Worm (Caenorhabditis elegans) whole organism, young adult: ENCODE measurements around the gene fbxb-79.

Experiments used
- C06A6.2 ChIP-seq: fragments of 200-800 bp; sonication (Bioruptor generic); conservative IDR thresholded peaks from 2 replicates; pipeline ENCODE4 v1.3.6; 2022; ENCODE audit warnings: missing genetic modification characterization, missing compliant biosample characterization
- C17E4.6 ChIP-seq: fragments of 200-800 bp; sonication (Bioruptor generic); IDR thresholded peaks from 2 replicates; pipeline ENCODE4 v1.3.6; 2022; ENCODE audit warnings: missing genetic modification reagents, missing genetic modification characterization, missing compliant biosample characterization
- D2030.7 ChIP-seq: fragments of 200-800 bp; sonication (Bioruptor generic); IDR thresholded peaks from 2 replicates; pipeline ENCODE4 v1.3.6; 2022; ENCODE audit warnings: missing genetic modification reagents, missing genetic modification characterization, missing compliant biosample characterization
- F22D6.2 ChIP-seq: sonication (generic microtip); optimal IDR thresholded peaks from 2 replicates; lab custom pipeline; 2016; ENCODE audit warnings: mild to moderate bottlenecking, missing genetic modification characterization, missing compliant biosample characterization
- F33H1.4 ChIP-seq: fragments of 200-800 bp; sonication (Bioruptor generic); IDR thresholded peaks from 2 replicates; pipeline ENCODE4 v1.3.6; 2022; ENCODE audit warnings: missing genetic modification reagents, missing genetic modification characterization, missing compliant biosample characterization
- K11D2.4 ChIP-seq: fragments of 200-800 bp; sonication (Bioruptor generic); IDR thresholded peaks from 2 replicates; pipeline ENCODE4 v1.3.6; 2022; ENCODE audit warnings: missing genetic modification reagents, missing genetic modification characterization, missing compliant biosample characterization
- K12H6.12 ChIP-seq: fragments of 200-800 bp; sonication (Bioruptor generic); optimal IDR thresholded peaks from 2 replicates; lab custom pipeline; 2018; ENCODE audit warnings: mild to moderate bottlenecking, missing genetic modification characterization, missing compliant biosample characterization
- T26A5.8 ChIP-seq: sonication (generic microtip); optimal IDR thresholded peaks from 2 replicates; lab custom pipeline; 2016; ENCODE audit warnings: missing genetic modification characterization, missing compliant biosample characterization
- Y67H2A.10 ChIP-seq: fragments of 200-800 bp; sonication (Bioruptor generic); conservative IDR thresholded peaks from 2 replicates; pipeline ENCODE4 v1.3.6; 2022; ENCODE audit warnings: missing genetic modification reagents, missing genetic modification characterization, missing compliant biosample characterization
- akir-1 ChIP-seq: fragments of 200-800 bp; sonication (Bioruptor generic); optimal IDR thresholded peaks from 2 replicates; lab custom pipeline; 2018; ENCODE audit warnings: mild to moderate bottlenecking, missing genetic modification characterization, moderate library complexity, missing compliant biosample characterization
- aptf-2 ChIP-seq: fragments of 200-800 bp; sonication (Bioruptor generic); conservative IDR thresholded peaks from 2 replicates; pipeline ENCODE4 v1.3.6; 2022; ENCODE audit warnings: missing genetic modification reagents, missing genetic modification characterization, missing compliant biosample characterization
- athp-1 ChIP-seq: sonication (generic microtip); optimal IDR thresholded peaks from 2 replicates; lab custom pipeline; 2017; ENCODE audit warnings: mild to moderate bottlenecking, missing genetic modification characterization, missing compliant biosample characterization
- attf-3 ChIP-seq: fragments of 200-800 bp; sonication (Bioruptor generic); conservative IDR thresholded peaks from 2 replicates; pipeline ENCODE4 v1.3.6; 2022; ENCODE audit warnings: missing genetic modification reagents, missing genetic modification characterization, missing compliant biosample characterization
- attf-5 ChIP-seq: fragments of 200-800 bp; sonication (Bioruptor generic); optimal IDR thresholded peaks from 2 replicates; lab custom pipeline; 2018; ENCODE audit warnings: mild to moderate bottlenecking, missing genetic modification characterization, missing compliant biosample characterization
- bed-2 ChIP-seq: fragments of 200-800 bp; sonication (Bioruptor generic); IDR thresholded peaks from 2 replicates; pipeline ENCODE4 v1.3.6; 2022; ENCODE audit warnings: missing genetic modification reagents, missing genetic modification characterization, missing compliant biosample characterization
- ceh-79 ChIP-seq: sonication (generic microtip); optimal IDR thresholded peaks from 2 replicates; lab custom pipeline; 2017; ENCODE audit warnings: mild to moderate bottlenecking, missing genetic modification characterization, missing compliant biosample characterization
- ceh-91 ChIP-seq: fragments of 200-800 bp; sonication (Bioruptor generic); IDR thresholded peaks from 2 replicates; pipeline ENCODE4 v1.3.6; 2022; ENCODE audit warnings: missing genetic modification reagents, missing genetic modification characterization, missing compliant biosample characterization
- dpff-1 ChIP-seq: sonication (generic microtip); optimal IDR thresholded peaks from 2 replicates; lab custom pipeline; 2017; ENCODE audit warnings: mild to moderate bottlenecking, missing genetic modification characterization, missing compliant biosample characterization
- dpl-1 ChIP-seq: fragments of 150-350 bp; optimal IDR thresholded peaks from 2 replicates; lab custom pipeline; 2014; ENCODE audit warnings: missing biosample characterization, missing genetic modification reagents, missing genetic modification characterization
- efl-1 ChIP-seq: fragments of 150-350 bp; optimal IDR thresholded peaks from 2 replicates; lab custom pipeline; 2014; ENCODE audit warnings: missing biosample characterization, missing genetic modification reagents, missing genetic modification characterization
- gei-17 ChIP-seq: fragments of 200-800 bp; sonication (Bioruptor generic); optimal IDR thresholded peaks from 2 replicates; lab custom pipeline; 2018; ENCODE audit warnings: mild to moderate bottlenecking, missing genetic modification characterization, missing compliant biosample characterization
- him-1 ChIP-seq: sonication (generic microtip); optimal IDR thresholded peaks from 2 replicates; lab custom pipeline; 2016; ENCODE audit warnings: missing genotype, missing genetic modification reagents, missing genetic modification characterization, missing compliant biosample characterization
- hmg-1.2 ChIP-seq: fragments of 200-800 bp; sonication (Bioruptor generic); IDR thresholded peaks from 2 replicates; pipeline ENCODE4 v1.3.6; 2022; ENCODE audit warnings: missing genetic modification reagents, missing genetic modification characterization, missing compliant biosample characterization
- hrde-1 ChIP-seq: sonication (generic microtip); optimal IDR thresholded peaks from 2 replicates; lab custom pipeline; 2016; ENCODE audit warnings: missing genetic modification characterization, mild to moderate bottlenecking, missing compliant biosample characterization, moderate library complexity, missing genotype, missing genetic modification reagents, borderline replicate concordance
- hsf-1 ChIP-seq: fragments of 200-800 bp; sonication (Bioruptor generic); IDR thresholded peaks from 2 replicates; pipeline ENCODE4 v1.3.6; 2022; ENCODE audit warnings: missing genetic modification reagents, missing genetic modification characterization, missing compliant biosample characterization
- lin-35 ChIP-seq, 3 experiments: fragments of 150-350 bp in 2 of 3; sonication (generic microtip) in 1 of 3; optimal IDR thresholded peaks; 2 replicates each; lab custom pipeline; 2014 to 2018; ENCODE audit warnings: missing biosample characterization in 3 of 3, missing genetic modification characterization in 3 of 3, missing genetic modification reagents in 3 of 3
- lin-40 ChIP-seq: sonication (generic microtip); optimal IDR thresholded peaks from 2 replicates; lab custom pipeline; 2016; ENCODE audit warnings: missing genetic modification characterization, mild to moderate bottlenecking, missing compliant biosample characterization, missing genotype, missing genetic modification reagents
- lin-54 ChIP-seq: fragments of 200-800 bp; sonication (Bioruptor generic); optimal IDR thresholded peaks from 2 replicates; lab custom pipeline; 2018; ENCODE audit warnings: mild to moderate bottlenecking, missing genetic modification characterization, missing compliant biosample characterization
- lir-1 ChIP-seq: fragments of 200-800 bp; sonication (Bioruptor generic); conservative IDR thresholded peaks from 2 replicates; pipeline ENCODE4 v1.3.6; 2022; ENCODE audit warnings: missing genetic modification reagents, missing genetic modification characterization, missing compliant biosample characterization
- lsy-27 ChIP-seq: sonication (generic microtip); optimal IDR thresholded peaks from 2 replicates; lab custom pipeline; 2017; ENCODE audit warnings: missing genetic modification characterization, mild to moderate bottlenecking, missing compliant biosample characterization, antibody characterized with exemption, missing genotype, borderline replicate concordance; ENCODE audit not compliant: insufficient read depth
- mcd-1 ChIP-seq: fragments of 200-800 bp; sonication (Bioruptor generic); IDR thresholded peaks from 2 replicates; pipeline ENCODE4 v1.3.6; 2022; ENCODE audit warnings: missing genetic modification reagents, missing genetic modification characterization, missing compliant biosample characterization
- mel-28 ChIP-seq: sonication (generic microtip); optimal IDR thresholded peaks from 2 replicates; lab custom pipeline; 2016; ENCODE audit warnings: borderline replicate concordance, mild to moderate bottlenecking, missing genetic modification characterization, missing compliant biosample characterization
- mes-4 ChIP-seq: sonication (generic microtip); optimal IDR thresholded peaks from 2 replicates; lab custom pipeline; 2016; ENCODE audit warnings: missing genotype, missing genetic modification characterization, missing compliant biosample characterization
- rcor-1 ChIP-seq: fragments of 200-800 bp; sonication (Bioruptor generic); IDR thresholded peaks from 2 replicates; pipeline ENCODE4 v1.3.6; 2022; ENCODE audit warnings: missing genetic modification reagents, missing genetic modification characterization, missing compliant biosample characterization
- repo-1 ChIP-seq: sonication (generic microtip); optimal IDR thresholded peaks from 2 replicates; lab custom pipeline; 2017; ENCODE audit warnings: mild to moderate bottlenecking, missing genetic modification characterization, missing compliant biosample characterization
- sea-2 ChIP-seq: fragments of 200-800 bp; sonication (Bioruptor generic); IDR thresholded peaks from 2 replicates; pipeline ENCODE4 v1.3.6; 2022; ENCODE audit warnings: missing genetic modification characterization, missing compliant biosample characterization
- tbp1 ChIP-seq: fragments of 200-800 bp; sonication (Bioruptor generic); optimal IDR thresholded peaks from 2 replicates; lab custom pipeline; 2018; ENCODE audit warnings: mild to moderate bottlenecking, missing genetic modification characterization, missing compliant biosample characterization
- tlf-1 ChIP-seq: fragments of 200-800 bp; sonication (Bioruptor generic); optimal IDR thresholded peaks from 2 replicates; lab custom pipeline; 2018; ENCODE audit warnings: mild to moderate bottlenecking, missing genetic modification characterization, missing compliant biosample characterization
- unc-130 ChIP-seq: sonication (generic microtip); optimal IDR thresholded peaks from 2 replicates; lab custom pipeline; 2016; ENCODE audit warnings: missing genetic modification reagents, missing genetic modification characterization, missing compliant biosample characterization
- unc-62 ChIP-seq: fragments of 150-350 bp; optimal IDR thresholded peaks from 2 replicates; lab custom pipeline; 2014; ENCODE audit warnings: missing biosample characterization, missing genetic modification reagents, missing genetic modification characterization
- xnd-1 ChIP-seq: sonication (generic microtip); optimal IDR thresholded peaks from 2 replicates; lab custom pipeline; 2016; ENCODE audit warnings: missing genotype, missing genetic modification reagents, missing genetic modification characterization, missing compliant biosample characterization
- ztf-18 ChIP-seq: sonication (generic microtip); optimal IDR thresholded peaks from 2 replicates; lab custom pipeline; 2016; ENCODE audit warnings: missing genotype, mild to moderate bottlenecking, missing genetic modification characterization, missing compliant biosample characterization
- ztf-28 ChIP-seq: fragments of 200-800 bp; sonication (Bioruptor generic); IDR thresholded peaks from 2 replicates; pipeline ENCODE4 v1.3.6; 2022; ENCODE audit warnings: missing genetic modification reagents, missing genetic modification characterization, missing compliant biosample characterization
- ztf-6 ChIP-seq: fragments of 200-800 bp; sonication (Bioruptor generic); IDR thresholded peaks from 2 replicates; pipeline ENCODE4 v1.3.6; 2022; ENCODE audit warnings: missing genetic modification reagents, missing genetic modification characterization, missing compliant biosample characterization

Gene fbxb-79

ce11 chrIV:11183013-11183412 lies 6.3 kb downstream of the fbxb-79 start, which contains the start of gene prx-14 (continued):
- TF ChIP-seq hrde-1 (tag; lab: Kevin White, UChicago), result no peak
- TF ChIP-seq mel-28 (tag; lab: Kevin White, UChicago), result no peak
- 0 out of 2 replicates have a peak, but pooled peaks have one; percentile 42 for TF ChIP-seq C17E4.6 (GFP tag; lab: Robert Waterston, UW)

DNA sequence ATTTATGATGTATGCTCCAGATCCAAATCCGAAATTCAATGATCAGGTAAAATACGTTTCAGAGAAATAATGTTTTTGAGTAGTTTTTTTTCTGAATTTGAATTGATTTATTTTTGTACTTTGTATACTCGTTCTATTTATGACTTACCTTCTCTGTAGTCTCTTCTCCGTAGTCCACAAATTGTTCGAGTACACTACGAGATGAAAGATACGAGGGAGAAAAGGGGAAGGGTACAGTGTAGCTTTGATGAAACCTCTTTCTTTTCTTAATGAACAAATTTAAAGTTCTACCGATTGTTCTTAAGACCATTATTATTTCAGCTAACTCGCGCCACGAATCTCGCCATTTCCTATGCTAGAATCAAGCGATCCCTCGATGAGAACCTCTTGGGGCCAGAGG lies 9.2 kb downstream of the fbxb-79 start:
- TF ChIP-seq akir-1 (GFP tag; lab: Kevin White, UChicago) (no peak), lsy-27 (tag; lab: Kevin White, UChicago) (no peak), F33H1.4 (GFP tag; lab: Robert Waterston, UW) (no peak), T26A5.8 (tag; lab: Kevin White, UChicago) (no peak), dpff-1 (tag; lab: Kevin White, UChicago) (no peak), athp-1 (tag; lab: Kevin White, UChicago) (no peak), him-1 (no peak), mes-4 (tag; lab: Kevin White, UChicago) (no peak), attf-5 (no peak), ceh-79 (tag; lab: Kevin White, UChicago) (no peak), gei-17 (GFP tag; lab: Kevin White, UChicago) (no peak), hrde-1 (tag; lab: Kevin White, UChicago) (no peak), repo-1 (tag; lab: Kevin White, UChicago) (no peak), lin-35 (GFP tag; optimal IDR thresholded peaks at IDR 0.05; lab: Kevin White, UChicago) (no peak), unc-62 (GFP tag; lab: Kevin White, UChicago) (no peak)

- peak; percentile 44 for TF ChIP-seq xnd-1 (tag; lab: Kevin White, UChicago)
- peak; percentile 43; the same call in 1 of the 2 replicates for TF ChIP-seq Y67H2A.10 (GFP tag; lab: Robert Waterston, UW)
- 0 out of 2 replicates have a peak, but pooled peaks have one; percentile 20 for TF ChIP-seq sea-2 (GFP tag; lab: Robert Waterston, UW)
- TF ChIP-seq hmg-1.2 (GFP tag; lab: Robert Waterston, UW), result peak; percentile 65
- TF ChIP-seq unc-130 (GFP tag; lab: Kevin White, UChicago), result peak; percentile 41
- peak; percentile 95 for TF ChIP-seq K11D2.4 (GFP tag; lab: Robert Waterston, UW)
- peak; percentile 75 for TF ChIP-seq attf-5
- TF ChIP-seq ceh-91 (GFP tag; lab: Robert Waterston, UW), result peak; percentile 80
- peak; percentile 12 for TF ChIP-seq efl-1 (GFP tag; lab: Kevin White, UChicago)
- TF ChIP-seq lir-1 (GFP tag; lab: Robert Waterston, UW), result peak; percentile 85
- peak; percentile 51 for TF ChIP-seq K12H6.12 (tag; lab: Kevin White, UChicago)
- peak; percentile 86 for TF ChIP-seq lin-54 (GFP tag; lab: Kevin White, UChicago)
- TF ChIP-seq ztf-6 (GFP tag; lab: Robert Waterston, UW), result peak; percentile 68; the same call in 1 of the 2 replicates
- peak; percentile 35 for TF ChIP-seq F22D6.2
- TF ChIP-seq lin-40 (tag; lab: Kevin White, UChicago), result peak; percentile 88
- TF ChIP-seq C06A6.2 (GFP tag; lab: Robert Waterston, UW), result peak; percentile 65
- peak; percentile 92 for TF ChIP-seq mcd-1 (GFP tag; lab: Robert Waterston, UW)
- TF ChIP-seq lsy-27 (tag; lab: Kevin White, UChicago), result peak; percentile 9
- peak; percentile 90 for TF ChIP-seq ztf-28 (GFP tag; lab: Robert Waterston, UW)
- TF ChIP-seq aptf-2 (GFP tag; lab: Robert Waterston, UW), result 0 out of 2 replicates have a peak, but pooled peaks have one; percentile 38
- TF ChIP-seq rcor-1 (GFP tag; lab: Robert Waterston, UW), result peak; percentile 95
- TF ChIP-seq hsf-1 (GFP tag; lab: Robert Waterston, UW), result peak; percentile 87
- peak; percentile 44 for TF ChIP-seq dpl-1 (GFP tag; lab: Kevin White, UChicago)
- peak; percentile 95 for TF ChIP-seq D2030.7 (GFP tag; lab: Robert Waterston, UW)
- peak; percentile 67 for TF ChIP-seq tbp1 (GFP tag; lab: Kevin White, UChicago)
- peak; percentile 76 for TF ChIP-seq attf-3
- TF ChIP-seq ztf-18, result peak; percentile 97
- TF ChIP-seq tlf-1 (GFP tag; lab: Kevin White, UChicago), result peak; percentile 71
- peak; percentile 86 for TF ChIP-seq bed-2 (GFP tag; lab: Robert Waterston, UW)
- peak in 1 of 3 experiments; percentile 84 for TF ChIP-seq lin-35 (GFP tag; optimal IDR thresholded peaks at IDR 0.05; lab: Kevin White, UChicago)
These were observed 10.1 kb downstream of the fbxb-79 start, which contains the start of gene cpt-2 for ce11 chrIV:11179123-11179740. cpt-2 (plus strand) TSS chrIV:11179645.
